Worm (Caenorhabditis elegans): ENCODE data around the gene M7.7.
A peak's percentile ranks its signal among the peaks of the same experiment; 100 is the strongest.

The M7.7 gene

DNA sequence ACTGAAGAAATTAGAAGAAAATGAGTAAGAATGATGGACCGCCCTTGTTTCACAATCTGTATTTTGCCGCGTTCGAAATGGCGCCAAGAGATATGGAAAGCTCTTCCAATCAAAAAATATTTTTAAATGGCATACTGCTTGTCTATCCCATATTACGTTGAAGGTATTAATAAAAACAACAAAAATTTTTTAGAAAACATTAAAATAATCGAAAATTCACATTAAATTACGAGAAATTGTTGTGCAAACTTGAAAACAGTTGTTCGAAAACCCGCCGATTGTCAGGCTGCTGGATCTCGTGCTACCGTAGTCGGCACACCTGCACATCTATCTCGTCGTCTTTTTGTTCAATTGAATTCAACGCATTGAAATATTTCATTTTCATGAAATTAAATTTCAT lies 6.0 kb upstream of the M7.7 start, which contains the start of gene klc-1 (continued):
- TF ChIP-seq C17E4.6 (GFP tag; IDR thresholded peaks at IDR 0.05) (peak; percentile 55; the same call in 1 of the 2 replicates), unc-130 (GFP tag; optimal IDR thresholded peaks at IDR 0.05) (peak; percentile 22), D2030.7 (GFP tag; IDR thresholded peaks at IDR 0.05) (peak; percentile 62), ceh-91 (GFP tag; IDR thresholded peaks at IDR 0.05) (peak; percentile 70), tlf-1 (GFP tag; optimal IDR thresholded peaks at IDR 0.05) (peak; percentile 27), xnd-1 (tag; optimal IDR thresholded peaks at IDR 0.05) (peak; percentile 60), madf-6 (GFP tag; IDR thresholded peaks at IDR 0.05) (peak; percentile 94), nfya-1 (tag; optimal IDR thresholded peaks at IDR 0.05; ENCODE audit: borderline replicate concordance, insufficient read depth) (no peak), nfya-2 (GFP tag; IDR thresholded peaks at IDR 0.05) (no peak), F49E8.2 (tag; optimal IDR thresholded peaks at IDR 0.05; ENCODE audit: insufficient read depth) (peak; percentile 57), snpc-1.1 (tag; optimal IDR thresholded peaks at IDR 0.05; ENCODE audit: insufficient read depth) (peak; percentile 15), athp-1 (tag; optimal IDR thresholded peaks at IDR 0.05) (no peak), him-1 (tag; optimal IDR thresholded peaks at IDR 0.05) (no peak)

DNA sequence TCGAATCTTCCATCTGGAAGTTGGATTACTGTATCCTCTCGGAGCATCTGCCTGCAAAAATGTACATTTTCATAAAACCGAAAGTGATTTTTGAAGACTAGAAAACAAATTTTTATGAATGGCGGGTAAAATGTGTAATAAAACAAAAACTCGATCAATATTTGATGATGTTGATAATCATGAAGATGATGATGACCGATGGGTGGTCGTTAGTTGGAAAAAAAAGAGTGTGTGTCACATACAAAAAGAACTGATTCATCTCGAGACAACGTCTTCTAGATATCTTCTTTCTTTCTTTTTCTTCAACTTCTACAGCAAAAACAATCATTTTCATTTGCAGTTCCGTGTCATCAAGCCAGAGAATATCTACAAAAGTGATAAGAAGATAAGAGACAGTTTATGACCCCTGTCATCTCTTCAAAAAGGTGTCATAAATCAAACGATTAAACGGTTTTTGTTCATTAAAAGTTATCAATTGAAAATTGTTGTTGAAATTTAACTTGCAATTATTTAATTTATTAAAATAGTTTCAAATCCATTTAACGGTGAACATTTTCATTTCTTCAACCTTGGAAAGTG lies 3.0 kb downstream of the M7.7 start, which contains the start of gene bcc-1:
Gene bcc-1 (minus strand): TSS at position 51 of the 579 bp plus-strand sequence.
- peak; percentile 49 for TF ChIP-seq somi-1 (GFP tag; optimal IDR thresholded peaks at IDR 0.05)
- no peak for TF ChIP-seq attf-5 (GFP tag; optimal IDR thresholded peaks at IDR 0.05)
- TF ChIP-seq ztf-22 (GFP tag; optimal IDR thresholded peaks at IDR 0.05) = no peak
- peak; percentile 5 for TF ChIP-seq ztf-26 (tag; optimal IDR thresholded peaks at IDR 0.05)
- TF ChIP-seq Y67H2A.10 (GFP tag; conservative IDR thresholded peaks at IDR 0.05) = no peak
- no peak for TF ChIP-seq F57C9.4 (tag; optimal IDR thresholded peaks at IDR 0.05)

DNA sequence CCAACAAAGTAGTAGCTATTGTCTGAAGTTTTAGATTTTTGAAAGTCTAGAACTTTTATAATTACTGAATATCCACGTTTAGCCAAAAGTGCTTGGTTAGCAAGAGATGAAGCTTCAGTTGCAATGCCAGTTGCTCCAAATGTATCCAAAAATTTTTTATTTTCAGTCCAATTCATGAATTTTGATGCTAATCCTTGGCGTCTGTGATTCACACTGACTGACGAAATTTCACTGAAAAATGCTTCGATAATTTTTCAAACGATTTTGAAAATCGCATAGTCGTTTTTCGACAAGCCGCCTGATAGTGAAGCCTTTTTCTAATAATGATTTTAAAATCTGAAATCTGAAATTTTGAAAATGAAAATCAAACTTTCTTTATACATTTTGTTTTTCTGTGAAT lies 4.4 kb downstream of the M7.7 start:
- no peak for TF ChIP-seq F10E7.11 (tag; optimal IDR thresholded peaks at IDR 0.05)
- no peak for TF ChIP-seq athp-1 (tag; optimal IDR thresholded peaks at IDR 0.05)
- TF ChIP-seq nfyb-1 (GFP tag; IDR thresholded peaks at IDR 0.05) = no peak
- no peak for TF ChIP-seq xnd-1 (tag; optimal IDR thresholded peaks at IDR 0.05)
- no peak for TF ChIP-seq somi-1 (GFP tag; optimal IDR thresholded peaks at IDR 0.05)
- TF ChIP-seq nfya-1 (tag; optimal IDR thresholded peaks at IDR 0.05; ENCODE audit: borderline replicate concordance, insufficient read depth) = no peak
- no peak for TF ChIP-seq hmg-20 (GFP tag; IDR thresholded peaks at IDR 0.05)
- no peak for TF ChIP-seq Y56A3A.18 (GFP tag; IDR thresholded peaks at IDR 0.05)
- TF ChIP-seq egrh-3 (GFP tag; IDR thresholded peaks at IDR 0.05) = no peak
- TF ChIP-seq F57C9.4 (tag; optimal IDR thresholded peaks at IDR 0.05) = no peak
- no peak for TF ChIP-seq snpc-1.1 (tag; optimal IDR thresholded peaks at IDR 0.05; ENCODE audit: insufficient read depth)
- TF ChIP-seq ztf-3 (GFP tag; optimal IDR thresholded peaks at IDR 0.05) = no peak
- no peak for TF ChIP-seq repo-1 (tag; optimal IDR thresholded peaks at IDR 0.05)
- TF ChIP-seq C06A6.2 (GFP tag; conservative IDR thresholded peaks at IDR 0.05) = no peak
- no peak for TF ChIP-seq hrde-1 (tag; optimal IDR thresholded peaks at IDR 0.05; ENCODE audit: borderline replicate concordance)

- no peak for TF ChIP-seq fkh-3 (tag; optimal IDR thresholded peaks at IDR 0.05)
- no peak for TF ChIP-seq ztf-3 (GFP tag; optimal IDR thresholded peaks at IDR 0.05)
- TF ChIP-seq athp-1 (tag; optimal IDR thresholded peaks at IDR 0.05) = no peak
- TF ChIP-seq K11D2.4 (GFP tag; IDR thresholded peaks at IDR 0.05) = no peak
- no peak for TF ChIP-seq mxl-1 (tag; optimal IDR thresholded peaks at IDR 0.05)
- TF ChIP-seq hrde-1 (tag; optimal IDR thresholded peaks at IDR 0.05; ENCODE audit: borderline replicate concordance) = no peak
- TF ChIP-seq let-607 (tag; optimal IDR thresholded peaks at IDR 0.05) = no peak
- TF ChIP-seq akir-1 (GFP tag; optimal IDR thresholded peaks at IDR 0.05) = no peak
- TF ChIP-seq Y53G8AR.9 (GFP tag; conservative IDR thresholded peaks at IDR 0.05) = no peak
- TF ChIP-seq snpc-1.3 (tag; optimal IDR thresholded peaks at IDR 0.05; ENCODE audit: insufficient read depth) = no peak
- no peak for TF ChIP-seq egrh-3 (GFP tag; IDR thresholded peaks at IDR 0.05)
- no peak for TF ChIP-seq tbx-9 (tag; optimal IDR thresholded peaks at IDR 0.05; ENCODE audit: borderline replicate concordance)
- no peak for TF ChIP-seq F49E8.2 (tag; optimal IDR thresholded peaks at IDR 0.05; ENCODE audit: insufficient read depth)
- no peak for TF ChIP-seq ccch-3 (GFP tag; optimal IDR thresholded peaks at IDR 0.05)
- TF ChIP-seq nhr-179 (tag; optimal IDR thresholded peaks at IDR 0.05) = no peak
- TF ChIP-seq egl-18 (GFP tag; IDR thresholded peaks at IDR 0.05) = no peak
- no peak for TF ChIP-seq aptf-3 (GFP tag; IDR thresholded peaks at IDR 0.05)
- no peak for TF ChIP-seq madf-8 (GFP tag; conservative IDR thresholded peaks at IDR 0.05)
Observed at ce11 chrIV:11094974-11095373, 5.3 kb downstream of the M7.7 start, which contains the start of gene M7.8. TSS of gene M7.8 (minus strand) at chrIV:11095085.

All from whole organism, young adult.